Fruit fly (Drosophila melanogaster): ENCODE measurements around the gene crn.

The crn gene

DNA sequence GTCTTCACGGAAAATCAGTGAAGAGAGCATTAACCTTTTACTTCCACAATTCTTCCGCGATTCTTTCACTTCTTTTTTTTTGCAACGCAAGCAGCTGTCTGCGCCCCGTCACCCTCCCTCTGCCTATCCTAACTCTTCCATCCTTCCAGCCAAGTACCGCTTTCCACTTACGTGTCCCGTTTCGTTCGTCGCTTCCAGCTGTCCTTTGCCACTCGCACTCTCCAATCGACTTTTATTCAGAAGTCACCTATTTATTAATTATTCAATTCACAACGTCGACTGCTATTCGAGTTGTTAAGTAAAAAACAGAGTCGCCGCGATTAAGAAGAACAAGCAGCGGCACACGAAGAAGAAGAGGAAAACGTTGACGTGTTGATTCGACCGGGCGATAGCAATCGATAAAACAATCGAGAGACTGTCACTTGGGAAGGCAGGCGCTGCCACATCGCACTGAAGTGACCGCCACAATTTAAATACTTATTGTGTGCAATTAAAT lies 25.0 kb upstream of the crn start, which contains the start of gene Grp170 (continued):
- TF ChIP-seq CG3838 (GFP tag; optimal IDR thresholded peaks at IDR 0.05) (no peak), HmgD (GFP tag; optimal IDR thresholded peaks at IDR 0.05) (no peak), pan (optimal IDR thresholded peaks at IDR 0.05) (no peak), pan (GFP tag; optimal IDR thresholded peaks at IDR 0.05 in 1 of 2, IDR thresholded peaks at IDR 0.05 in 1 of 2) (no peak), CG17912 (GFP tag; optimal IDR thresholded peaks at IDR 0.05) (no peak), CG17359 (tag; optimal IDR thresholded peaks at IDR 0.05) (no peak), CG5245 (GFP tag; optimal IDR thresholded peaks at IDR 0.05) (no peak), CG11723 (GFP tag; optimal IDR thresholded peaks at IDR 0.05) (no peak), CG1647 (GFP tag; optimal IDR thresholded peaks at IDR 0.05) (no peak), CG8290 (GFP tag; optimal IDR thresholded peaks at IDR 0.05) (no peak), CG8290 (tag; optimal IDR thresholded peaks at IDR 0.05) (peak in 1 of 2 experiments; percentile 35), CG4854 (GFP tag; optimal IDR thresholded peaks at IDR 0.05) (no peak), CG10959 (GFP tag; IDR thresholded peaks at IDR 0.05) (no peak), Elba2 (GFP tag; optimal IDR thresholded peaks at IDR 0.05) (no peak), slbo (GFP tag; IDR thresholded peaks at IDR 0.05) (0 out of 2 replicates have a peak, but pooled peaks have one; percentile 18), CG17328 (GFP tag; IDR thresholded peaks at IDR 0.05) (no peak), CG2712 (tag; optimal IDR thresholded peaks at IDR 0.05) (peak; percentile 35), CG1792 (GFP tag; optimal IDR thresholded peaks at IDR 0.05) (no peak), NC2α (GFP tag; optimal IDR thresholded peaks at IDR 0.05) (no peak), dm (GFP tag; optimal IDR thresholded peaks at IDR 0.05) (peak; percentile 17), CTCF (GFP tag; optimal IDR thresholded peaks at IDR 0.05) (peak; percentile 19), unc-4 (GFP tag; IDR thresholded peaks at IDR 0.05; ENCODE audit: partially characterized antibody) (peak; percentile 86), crp (GFP tag; optimal IDR thresholded peaks at IDR 0.05) (peak in 1 of 2 experiments; percentile 53), CG12391 (tag; optimal IDR thresholded peaks at IDR 0.05) (peak; percentile 27), sc (optimal IDR thresholded peaks at IDR 0.05) (no peak), sc (GFP tag; optimal IDR thresholded peaks at IDR 0.05) (no peak), dan (GFP tag; IDR thresholded peaks at IDR 0.05) (no peak), gce (GFP tag; IDR thresholded peaks at IDR 0.05) (no peak), CG9437 (GFP tag; optimal IDR thresholded peaks at IDR 0.05) (peak; percentile 55), C15 (GFP tag; IDR thresholded peaks at IDR 0.05) (no peak), CG17385 (GFP tag; optimal IDR thresholded peaks at IDR 0.05) (peak; percentile 99), CG10267 (tag; optimal IDR thresholded peaks at IDR 0.05) (peak; percentile 47), CG6272 (GFP tag; IDR thresholded peaks at IDR 0.05) (no peak), CG6683 (GFP tag; optimal IDR thresholded peaks at IDR 0.05) (peak; percentile 1), CG18599 (GFP tag; optimal IDR thresholded peaks at IDR 0.05) (no peak), fd3F (GFP tag; optimal IDR thresholded peaks at IDR 0.05) (no peak), Ets97D (GFP tag; optimal IDR thresholded peaks at IDR 0.05) (peak; percentile 86), BEAF-32 (GFP tag; optimal IDR thresholded peaks at IDR 0.05) (peak; percentile 91), Scr (GFP tag; IDR thresholded peaks at IDR 0.05; ENCODE audit: partially characterized antibody) (peak; percentile 86), Adf1 (GFP tag; IDR thresholded peaks at IDR 0.05) (peak; percentile 63), Doc3 (GFP tag; IDR thresholded peaks at IDR 0.05; ENCODE audit: partially characterized antibody) (peak; percentile 69), bab2 (GFP tag; optimal IDR thresholded peaks at IDR 0.05) (no peak), ato (GFP tag; IDR thresholded peaks at IDR 0.05; ENCODE audit: partially characterized antibody) (peak; percentile 74; the same call in 1 of the 2 replicates), dpn (GFP tag; optimal IDR thresholded peaks at IDR 0.05) (no peak), Bteb2 (GFP tag; optimal IDR thresholded peaks at IDR 0.05) (no peak), CG12236 (GFP tag; optimal IDR thresholded peaks at IDR 0.05) (no peak), scrt (GFP tag; optimal IDR thresholded peaks at IDR 0.05) (peak; percentile 93), CkIIα-i1 (GFP tag; IDR thresholded peaks at IDR 0.05) (no peak), onecut (GFP tag; IDR thresholded peaks at IDR 0.05) (peak; percentile 20; the same call in 1 of the 2 replicates), CG10543 (GFP tag; optimal IDR thresholded peaks at IDR 0.05) (no peak), YL-1 (GFP tag; optimal IDR thresholded peaks at IDR 0.05) (peak; percentile 80), run (tag; optimal IDR thresholded peaks at IDR 0.05) (no peak)
